In genomic region chr2L:18505475-18505874, dm6 we compare ENCODE assay signal across 2 fruit fly cellular contexts.
TF ChIP-seq lines count a peak whose summit lies in the region.

No protein-coding gene starts in this region.

- no peak for TF ChIP-seq CTCF in whole organism, embryonic (GFP tag; optimal IDR thresholded peaks at IDR 0.05; lab: Kevin White, UChicago)

TF ChIP-seq in whole organism, embryonic, 481 proteins besides CTCF, POLR2A, EP300 and RAD21 (continues in another document):
- TF ChIP-seq emc (GFP tag; optimal IDR thresholded peaks at IDR 0.05; lab: Kevin White, UChicago) (no peak), TFAM (GFP tag; optimal IDR thresholded peaks at IDR 0.05; lab: Kevin White, UChicago) (no peak), CG9797 (GFP tag; optimal IDR thresholded peaks at IDR 0.05; lab: Kevin White, UChicago) (no peak), PHDP (tag; optimal IDR thresholded peaks at IDR 0.05; lab: Kevin White, UChicago) (no peak), Dek (tag; optimal IDR thresholded peaks at IDR 0.05; lab: Kevin White, UChicago) (no peak), CG6689 (GFP tag; IDR thresholded peaks at IDR 0.05; lab: Robert Waterston, UW) (peak; percentile 12; the same call in 1 of the 2 replicates), gsb-n (tag; optimal IDR thresholded peaks at IDR 0.05; lab: Kevin White, UChicago) (peak; percentile 38), ttk (GFP tag; IDR thresholded peaks at IDR 0.05; lab: Robert Waterston, UW) (no peak), zf30C (GFP tag; optimal IDR thresholded peaks at IDR 0.05; lab: Kevin White, UChicago) (peak; percentile 78), bcd (GFP tag; optimal IDR thresholded peaks at IDR 0.05; lab: Kevin White, UChicago) (peak; percentile 18), pum (GFP tag; optimal IDR thresholded peaks at IDR 0.05; lab: Kevin White, UChicago) (peak; percentile 21), NC2α (GFP tag; optimal IDR thresholded peaks at IDR 0.05; lab: Kevin White, UChicago) (no peak), CG10147 (GFP tag; optimal IDR thresholded peaks at IDR 0.05; lab: Kevin White, UChicago) (no peak), zen (tag; optimal IDR thresholded peaks at IDR 0.05; lab: Kevin White, UChicago) (peak; percentile 25), CG1832 (GFP tag; optimal IDR thresholded peaks at IDR 0.05; lab: Kevin White, UChicago) (no peak), CG4328 (GFP tag; optimal IDR thresholded peaks at IDR 0.05; lab: Kevin White, UChicago) (no peak), Max (GFP tag; optimal IDR thresholded peaks at IDR 0.05; lab: Kevin White, UChicago) (no peak), CG12071 (GFP tag; optimal IDR thresholded peaks at IDR 0.05; lab: Kevin White, UChicago) (no peak), fru (optimal IDR thresholded peaks at IDR 0.05; lab: Kevin White, UChicago) (no peak), CG5180 (GFP tag; optimal IDR thresholded peaks at IDR 0.05; lab: Kevin White, UChicago) (no peak), otp (GFP tag; IDR thresholded peaks at IDR 0.05; lab: Robert Waterston, UW) (0 out of 3 replicates have a peak, but pooled peaks have one; percentile 35), HLH4C (GFP tag; IDR thresholded peaks at IDR 0.05; lab: Robert Waterston, UW; ENCODE audit: partially characterized antibody) (no peak), kah (GFP tag; optimal IDR thresholded peaks at IDR 0.05; lab: Kevin White, UChicago) (no peak), CG10267 (tag; optimal IDR thresholded peaks at IDR 0.05; lab: Kevin White, UChicago) (peak; percentile 43), CG10462 (GFP tag; optimal IDR thresholded peaks at IDR 0.05; lab: Kevin White, UChicago) (peak; percentile 2), eyg (GFP tag; optimal IDR thresholded peaks at IDR 0.05; lab: Kevin White, UChicago) (no peak), ac (GFP tag; optimal IDR thresholded peaks at IDR 0.05; lab: Kevin White, UChicago) (peak; percentile 15), salm (tag; optimal IDR thresholded peaks at IDR 0.05; lab: Kevin White, UChicago) (no peak), Lim3 (GFP tag; IDR thresholded peaks at IDR 0.05; lab: Robert Waterston, UW) (no peak), CG7928 (GFP tag; optimal IDR thresholded peaks at IDR 0.05; lab: Kevin White, UChicago) (no peak), lbe (GFP tag; optimal IDR thresholded peaks at IDR 0.05; lab: Kevin White, UChicago) (no peak), CG18619 (GFP tag; optimal IDR thresholded peaks at IDR 0.05; lab: Kevin White, UChicago) (no peak), CG18599 (GFP tag; optimal IDR thresholded peaks at IDR 0.05; lab: Kevin White, UChicago) (no peak), CG6765 (GFP tag; optimal IDR thresholded peaks at IDR 0.05; lab: Kevin White, UChicago) (no peak), CG12942 (GFP tag; optimal IDR thresholded peaks at IDR 0.05; lab: Kevin White, UChicago) (no peak), CG9437 (GFP tag; optimal IDR thresholded peaks at IDR 0.05; lab: Kevin White, UChicago) (no peak), CG11560 (tag; IDR thresholded peaks at IDR 0.05; lab: Robert Waterston, UW) (no peak), ems (GFP tag; optimal IDR thresholded peaks at IDR 0.05; lab: Kevin White, UChicago) (no peak), CG2875 (GFP tag; optimal IDR thresholded peaks at IDR 0.05; lab: Kevin White, UChicago) (no peak), CG3847 (GFP tag; IDR thresholded peaks at IDR 0.05; lab: Robert Waterston, UW) (no peak), Neu2 (GFP tag; optimal IDR thresholded peaks at IDR 0.05; lab: Kevin White, UChicago; ENCODE audit: borderline replicate concordance) (no peak), cad (GFP tag; optimal IDR thresholded peaks at IDR 0.05; lab: Kevin White, UChicago) (no peak), dmrt99B (tag; optimal IDR thresholded peaks at IDR 0.05; lab: Kevin White, UChicago) (peak; percentile 39), Xrp1 (GFP tag; IDR thresholded peaks at IDR 0.05; lab: Robert Waterston, UW) (peak; percentile 80), CG15696 (tag; optimal IDR thresholded peaks at IDR 0.05; lab: Kevin White, UChicago) (peak; percentile 75), D (optimal IDR thresholded peaks at IDR 0.05; lab: Kevin White, UChicago) (no peak), D (GFP tag; optimal IDR thresholded peaks at IDR 0.05; lab: Kevin White, UChicago) (peak; percentile 54)

TF ChIP-seq in whole organism, prepupa, 60 proteins besides CTCF, POLR2A, EP300 and RAD21:
- TF ChIP-seq Hr4 (GFP tag; optimal IDR thresholded peaks at IDR 0.05; lab: Kevin White, UChicago) (peak; percentile 1), CG4318 (GFP tag; optimal IDR thresholded peaks at IDR 0.05; lab: Kevin White, UChicago) (no peak), CG8119 (GFP tag; IDR thresholded peaks at IDR 0.05; lab: Robert Waterston, UW) (0 out of 3 replicates have a peak, but pooled peaks have one; percentile 16), CG16779 (tag; optimal IDR thresholded peaks at IDR 0.05; lab: Kevin White, UChicago) (no peak), CG11294 (GFP tag; IDR thresholded peaks at IDR 0.05; lab: Robert Waterston, UW) (no peak), CG10631 (GFP tag; optimal IDR thresholded peaks at IDR 0.05; lab: Kevin White, UChicago) (no peak)

Comparison
In these comparisons a context has a peak if more than half of its experiments do, and no peak if none do; other contexts are left out.
1. Of the 7 proteins assayed by ChIP-seq in both whole organism, embryonic and whole organism, prepupa: peak only in whole organism, embryonic: Blimp-1 and Sox102F; only in whole organism, prepupa: none; in both: none; in neither: 5.